Worm (Caenorhabditis elegans): Measurements from ENCODE around the gene Y53F4B.12.

DNA sequence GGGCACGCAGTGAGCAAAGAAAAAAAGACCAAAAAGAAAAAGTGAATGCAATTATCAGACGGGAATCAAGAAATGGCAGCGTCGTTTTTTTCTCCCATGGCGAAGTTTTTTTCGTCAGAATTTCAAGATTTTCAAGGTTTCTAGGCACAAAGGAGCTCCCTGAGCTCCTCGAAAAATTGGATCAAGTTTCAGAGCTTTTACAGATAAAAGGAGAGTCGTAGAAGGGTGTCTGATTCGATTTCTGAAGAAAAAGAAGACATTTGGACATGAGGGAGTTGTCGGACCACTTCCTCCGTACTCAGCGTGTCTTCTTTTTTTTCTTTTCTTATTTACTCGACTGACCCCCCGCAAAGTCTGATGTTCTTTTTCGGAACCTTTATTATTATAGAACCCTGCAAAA, 3.4 kb upstream of the Y53F4B.12 start:
- TF ChIP-seq pqm-1 (tag; optimal IDR thresholded peaks at IDR 0.05) (no peak), mdl-1 (tag; optimal IDR thresholded peaks at IDR 0.05) (no peak), elt-3 (tag; optimal IDR thresholded peaks at IDR 0.05) (no peak), aly-2 (tag; optimal IDR thresholded peaks at IDR 0.05) (no peak), nhr-11 (tag; optimal IDR thresholded peaks at IDR 0.05) (no peak), ama-1 (optimal IDR thresholded peaks at IDR 0.05) (no peak), nhr-237 (tag; optimal IDR thresholded peaks at IDR 0.05) (no peak), sup-37 (GFP tag; optimal IDR thresholded peaks at IDR 0.05) (no peak), nhr-76 (tag; optimal IDR thresholded peaks at IDR 0.05) (no peak), hlh-4 (tag; optimal IDR thresholded peaks at IDR 0.05) (no peak), C34B4.2 (tag; optimal IDR thresholded peaks at IDR 0.05) (no peak), lir-3 (tag; optimal IDR thresholded peaks at IDR 0.05; ENCODE audit: poor library complexity) (no peak), nhr-85 (tag) (no peak)

Data from whole organism, L1 larva.